Fruit fly (Drosophila melanogaster) whole organism, embryonic: ENCODE data around the gene wfs1.

Source experiments
- ATbp ChIP-seq: fragments of 200-800 bp; sonication (Bioruptor generic); optimal IDR thresholded peaks from 2 replicates; lab custom pipeline; 2017; ENCODE audit warnings: missing biosample characterization, mild to moderate bottlenecking, missing genetic modification characterization, missing genetic modification reagents
- Abd-B ChIP-seq: fragments of 200-800 bp; sonication (Bioruptor generic); optimal IDR thresholded peaks from 2 replicates; lab custom pipeline; 2018; ENCODE audit warnings: missing biosample characterization, mild to moderate bottlenecking, missing genetic modification characterization, moderate library complexity
- B-H1 ChIP-seq: fragments of 200-800 bp; sonication (Bioruptor generic); IDR thresholded peaks from 3 replicates; pipeline ENCODE4 v1.3.6; 2022; ENCODE audit warnings: missing biosample characterization, missing genetic modification characterization
- CG10654 ChIP-seq: fragments of 200-800 bp; sonication (Bioruptor generic); optimal IDR thresholded peaks from 2 replicates; lab custom pipeline; 2016; ENCODE audit warnings: missing biosample characterization, missing genetic modification characterization
- CG11696 ChIP-seq: fragments of 200-800 bp; sonication (Bioruptor generic); IDR thresholded peaks from 2 replicates; pipeline ENCODE4 v1.3.6; 2022; ENCODE audit warnings: missing biosample characterization, missing genetic modification characterization
- CG12219 ChIP-seq: fragments of 200-800 bp; sonication (Bioruptor generic); optimal IDR thresholded peaks from 3 replicates; lab custom pipeline; 2018; ENCODE audit warnings: missing biosample characterization, mild to moderate bottlenecking, missing genetic modification characterization
- CG13287 ChIP-seq: fragments of 200-800 bp; sonication (Bioruptor generic); IDR thresholded peaks from 2 replicates; pipeline ENCODE4 v1.3.6; 2022; ENCODE audit warnings: missing biosample characterization, missing genetic modification characterization; ENCODE audit not compliant: partially characterized antibody
- CG13624 ChIP-seq: fragments of 200-800 bp; sonication (Bioruptor generic); optimal IDR thresholded peaks from 2 replicates; lab custom pipeline; 2016; ENCODE audit warnings: missing biosample characterization, missing genetic modification characterization
- CG15011 ChIP-seq: fragments of 200-800 bp; sonication (Bioruptor generic); optimal IDR thresholded peaks from 3 replicates; lab custom pipeline; 2018; ENCODE audit warnings: missing biosample characterization, mild to moderate bottlenecking, missing genetic modification characterization
- CG17612 ChIP-seq: fragments of 200-800 bp; sonication (Bioruptor generic); IDR thresholded peaks from 2 replicates; pipeline ENCODE4 v1.3.6; 2022; ENCODE audit warnings: missing biosample characterization, missing genetic modification characterization
- CG2875 ChIP-seq: fragments of 200-800 bp; sonication (Bioruptor generic); optimal IDR thresholded peaks from 2 replicates; lab custom pipeline; 2017; ENCODE audit warnings: missing biosample characterization, mild to moderate bottlenecking, missing genetic modification characterization, missing genetic modification reagents
- CG3995 ChIP-seq: fragments of 200-800 bp; sonication (Bioruptor generic); optimal IDR thresholded peaks from 3 replicates; lab custom pipeline; 2016; ENCODE audit warnings: missing biosample characterization, missing genetic modification characterization
- CG6272 ChIP-seq: fragments of 200-800 bp; sonication (Bioruptor generic); IDR thresholded peaks from 2 replicates; pipeline ENCODE4 v1.3.6; 2022; ENCODE audit warnings: missing biosample characterization, missing genetic modification characterization
- CG7928 ChIP-seq: fragments of 200-800 bp; sonication (Bioruptor generic); optimal IDR thresholded peaks from 2 replicates; lab custom pipeline; 2017; ENCODE audit warnings: missing biosample characterization, mild to moderate bottlenecking, missing genetic modification characterization
- CG9876 ChIP-seq: fragments of 200-800 bp; sonication (Bioruptor generic); optimal IDR thresholded peaks from 2 replicates; lab custom pipeline; 2016; ENCODE audit warnings: missing biosample characterization, missing genetic modification characterization
- Dad ChIP-seq: fragments of 200-800 bp; sonication (Bioruptor generic); optimal IDR thresholded peaks from 3 replicates; lab custom pipeline; 2016; ENCODE audit warnings: missing biosample characterization, missing genetic modification characterization
- Deaf1 ChIP-seq: fragments of 200-800 bp; optimal IDR thresholded peaks from 3 replicates; lab custom pipeline; 2019; ENCODE audit warnings: missing biosample characterization, mild to moderate bottlenecking, missing genetic modification characterization, moderate library complexity
- Dll ChIP-seq: fragments of 200-800 bp; sonication (Bioruptor generic); IDR thresholded peaks from 4 replicates; pipeline ENCODE4 v1.3.6; 2022; ENCODE audit warnings: missing biosample characterization, missing genetic modification characterization; ENCODE audit not compliant: partially characterized antibody
- Fer1 ChIP-seq: fragments of 200-800 bp; sonication (Bioruptor generic); optimal IDR thresholded peaks from 2 replicates; lab custom pipeline; 2017; ENCODE audit warnings: missing biosample characterization, mild to moderate bottlenecking, missing genetic modification characterization
- Fer2 ChIP-seq: fragments of 200-800 bp; sonication (Bioruptor generic); optimal IDR thresholded peaks from 2 replicates; lab custom pipeline; 2018; ENCODE audit warnings: missing biosample characterization, mild to moderate bottlenecking, missing genetic modification characterization, moderate library complexity
- Gug ChIP-seq: fragments of 200-800 bp; sonication (Bioruptor generic); IDR thresholded peaks from 4 replicates; pipeline ENCODE4 v1.3.6; 2022; ENCODE audit warnings: missing biosample characterization, missing genetic modification characterization
- H2.0 ChIP-seq: fragments of 200-800 bp; sonication (Bioruptor generic); IDR thresholded peaks from 2 replicates; pipeline ENCODE4 v1.3.6; 2022; ENCODE audit warnings: missing biosample characterization, missing genetic modification characterization
- Hr39 ChIP-seq: fragments of >200 bp; optimal IDR thresholded peaks from 2 replicates; lab custom pipeline; 2017
- Med ChIP-seq: fragments of 200-800 bp; sonication (Bioruptor generic); peaks from one replicate; lab custom pipeline; 2016; ENCODE audit warnings: missing biosample characterization, missing genetic modification characterization, mild to moderate bottlenecking, inconsistent platforms, moderate library complexity
- NC2β ChIP-seq: fragments of 200-800 bp; sonication (Bioruptor generic); optimal IDR thresholded peaks from 2 replicates; lab custom pipeline; 2016; ENCODE audit warnings: missing biosample characterization, missing genetic modification characterization
- Nf-YB ChIP-seq: fragments of 200-800 bp; sonication (Bioruptor generic); optimal IDR thresholded peaks from 3 replicates; lab custom pipeline; 2019; ENCODE audit warnings: missing biosample characterization, mild to moderate bottlenecking, missing genetic modification characterization, moderate library complexity
- Nf-YC ChIP-seq: fragments of 200-800 bp; optimal IDR thresholded peaks from 3 replicates; lab custom pipeline; 2019; ENCODE audit warnings: missing biosample characterization, mild to moderate bottlenecking, missing genetic modification characterization, moderate library complexity
- Optix ChIP-seq: fragments of 200-800 bp; sonication (Bioruptor generic); IDR thresholded peaks from 3 replicates; pipeline ENCODE4 v1.3.6; 2022; ENCODE audit warnings: missing biosample characterization, missing genetic modification characterization
- Rfx ChIP-seq: fragments of 200-800 bp; sonication (Bioruptor generic); IDR thresholded peaks from 2 replicates; pipeline ENCODE4 v1.3.6; 2022; ENCODE audit warnings: missing biosample characterization, missing genetic modification characterization
- Spps ChIP-seq: fragments of 200-800 bp; sonication (Bioruptor generic); optimal IDR thresholded peaks from 2 replicates; lab custom pipeline; 2018; ENCODE audit warnings: missing biosample characterization, mild to moderate bottlenecking, missing genetic modification characterization
- Taf1 ChIP-seq: fragments of 200-800 bp; sonication (Bioruptor generic); IDR thresholded peaks from 2 replicates; pipeline ENCODE4 v1.3.6; 2022; ENCODE audit warnings: missing biosample characterization, missing genetic modification characterization
- YL-1 ChIP-seq: fragments of 200-800 bp; sonication (Bioruptor generic); optimal IDR thresholded peaks from 3 replicates; lab custom pipeline; 2017; ENCODE audit warnings: missing biosample characterization, mild to moderate bottlenecking, missing genetic modification characterization
- amos ChIP-seq: fragments of 200-800 bp; sonication (Bioruptor generic); IDR thresholded peaks from 2 replicates; pipeline ENCODE4 v1.3.6; 2022; ENCODE audit warnings: missing biosample characterization, missing genetic modification characterization; ENCODE audit not compliant: partially characterized antibody
- ap ChIP-seq: fragments of 200-800 bp; sonication (Bioruptor generic); IDR thresholded peaks from 2 replicates; pipeline ENCODE4 v1.3.6; 2022; ENCODE audit warnings: missing biosample characterization, missing genetic modification characterization
- ato ChIP-seq: fragments of 200-800 bp; sonication (Bioruptor generic); IDR thresholded peaks from 2 replicates; pipeline ENCODE4 v1.3.6; 2022; ENCODE audit warnings: missing biosample characterization, missing genetic modification characterization; ENCODE audit not compliant: partially characterized antibody
- bab2 ChIP-seq: fragments of 200-800 bp; sonication (Bioruptor generic); optimal IDR thresholded peaks from 2 replicates; lab custom pipeline; 2016; ENCODE audit warnings: missing biosample characterization, missing genetic modification characterization
- bowl ChIP-seq: fragments of 200-800 bp; sonication (Bioruptor generic); IDR thresholded peaks from 2 replicates; pipeline ENCODE4 v1.3.6; 2022; ENCODE audit warnings: missing biosample characterization, missing genetic modification characterization
- danr ChIP-seq: fragments of 200-800 bp; sonication (Bioruptor generic); IDR thresholded peaks from 2 replicates; pipeline ENCODE4 v1.3.6; 2022; ENCODE audit warnings: missing biosample characterization, missing genetic modification characterization
- fu2 ChIP-seq: fragments of 200-800 bp; sonication (Bioruptor generic); optimal IDR thresholded peaks from 2 replicates; lab custom pipeline; 2016; ENCODE audit warnings: missing biosample characterization, missing genetic modification characterization
- grau ChIP-seq: fragments of 200-800 bp; optimal IDR thresholded peaks from 3 replicates; lab custom pipeline; 2019; ENCODE audit warnings: missing biosample characterization, mild to moderate bottlenecking, missing genetic modification characterization, moderate library complexity
- gro ChIP-seq: fragments of 200-800 bp; sonication (Bioruptor generic); optimal IDR thresholded peaks from 2 replicates; lab custom pipeline; 2016; ENCODE audit warnings: missing biosample characterization, missing genetic modification characterization
- insv ChIP-seq, 2 experiments: fragments of 200-800 bp; sonication (Bioruptor generic); optimal IDR thresholded peaks; 3 replicates each; lab custom pipeline; 2016 to 2018; ENCODE audit warnings: missing biosample characterization in 2 of 2, missing genetic modification characterization in 2 of 2
- kay ChIP-seq: fragments of 200-800 bp; sonication (Bioruptor generic); optimal IDR thresholded peaks from 2 replicates; lab custom pipeline; 2016; ENCODE audit warnings: missing biosample characterization, missing genetic modification characterization
- nerfin-1 ChIP-seq: fragments of 200-800 bp; sonication (Bioruptor generic); optimal IDR thresholded peaks from 3 replicates; lab custom pipeline; 2019; ENCODE audit warnings: missing biosample characterization, mild to moderate bottlenecking, missing genetic modification characterization, moderate library complexity
- otp ChIP-seq: fragments of 200-800 bp; sonication (Bioruptor generic); IDR thresholded peaks from 3 replicates; pipeline ENCODE4, ENCODE4 v1.3.6; 2022; ENCODE audit warnings: missing biosample characterization, missing genetic modification characterization
- p53 ChIP-seq: fragments of 200-800 bp; sonication (Bioruptor generic); optimal IDR thresholded peaks from 2 replicates; lab custom pipeline; 2016; ENCODE audit warnings: missing biosample characterization, missing genetic modification characterization
- peb ChIP-seq: fragments of 200-800 bp; sonication (Bioruptor generic); IDR thresholded peaks from 2 replicates; pipeline ENCODE4 v1.3.6; 2022; ENCODE audit warnings: missing biosample characterization, missing genetic modification characterization
- rib ChIP-seq: fragments of 200-800 bp; sonication (Bioruptor generic); IDR thresholded peaks from 2 replicates; pipeline ENCODE4 v1.3.6; 2022; ENCODE audit warnings: missing biosample characterization, missing genetic modification characterization
- sisA ChIP-seq: fragments of 200-800 bp; sonication (Bioruptor generic); IDR thresholded peaks from 2 replicates; pipeline ENCODE4 v1.3.6; 2022; ENCODE audit warnings: missing biosample characterization, missing genetic modification characterization
- so ChIP-seq: fragments of 200-800 bp; sonication (Bioruptor generic); IDR thresholded peaks from 3 replicates; pipeline ENCODE4 v1.3.6; 2022; ENCODE audit warnings: missing biosample characterization, missing genetic modification characterization
- tio ChIP-seq: fragments of 200-800 bp; sonication (Bioruptor generic); optimal IDR thresholded peaks from 2 replicates; lab custom pipeline; 2017; ENCODE audit warnings: missing biosample characterization, missing genetic modification characterization, inconsistent platforms
- tx ChIP-seq: fragments of 200-800 bp; sonication (Bioruptor generic); optimal IDR thresholded peaks from 2 replicates; lab custom pipeline; 2016; ENCODE audit warnings: missing biosample characterization, missing genetic modification characterization

Gene wfs1

dm6 chr3R:22663115-22663514 is 27.1 kb downstream of the wfs1 start (continued):
- TF ChIP-seq bab2 (peak; percentile 46), CG6272 (no peak), Taf1 (GFP tag; lab: Robert Waterston, UW) (no peak), ATbp (peak; percentile 49), Nf-YB (GFP tag; lab: Kevin White, UChicago) (peak; percentile 33), nerfin-1 (peak; percentile 34), CG7928 (no peak), B-H1 (GFP tag; lab: Robert Waterston, UW) (peak; percentile 41; the same call in 2 of the 3 replicates), H2.0 (GFP tag; lab: Robert Waterston, UW) (peak; percentile 83), Abd-B (GFP tag; lab: Kevin White, UChicago) (peak; percentile 44), Hr39 (lab: Kevin White, UChicago) (no peak), CG13287 (no peak), CG13624 (GFP tag; lab: Kevin White, UChicago) (peak; percentile 26), grau (peak; percentile 72), CG15011 (GFP tag; lab: Kevin White, UChicago) (peak; percentile 14), CG12219 (GFP tag; lab: Kevin White, UChicago) (peak; percentile 57), tio (GFP tag; lab: Kevin White, UChicago) (peak; percentile 57), YL-1 (no peak), Dad (no peak), Fer2 (tag; lab: Kevin White, UChicago) (peak; percentile 32), Nf-YC (tag; lab: Kevin White, UChicago) (no peak), peb (GFP tag; lab: Robert Waterston, UW) (no peak), CG11696 (GFP tag; lab: Robert Waterston, UW) (0 out of 2 replicates have a peak, but pooled peaks have one; percentile 51), Gug (no peak), CG2875 (GFP tag; lab: Kevin White, UChicago) (peak; percentile 47), amos (GFP tag; lab: Robert Waterston, UW) (no peak), insv (GFP tag; optimal IDR thresholded peaks at IDR 0.05; lab: Kevin White, UChicago) (no peak), CG9876 (no peak), Fer1 (GFP tag; lab: Kevin White, UChicago) (peak; percentile 77), tx (GFP tag; lab: Kevin White, UChicago) (peak; percentile 27), Spps (no peak), rib (GFP tag; lab: Robert Waterston, UW) (no peak), danr (GFP tag; lab: Robert Waterston, UW) (no peak), fu2 (GFP tag; lab: Kevin White, UChicago) (peak; percentile 22), Optix (GFP tag; lab: Robert Waterston, UW) (peak; percentile 37; the same call in 1 of the 3 replicates), NC2β (GFP tag; lab: Kevin White, UChicago) (peak; percentile 66), Deaf1 (tag; lab: Kevin White, UChicago) (peak; percentile 35), sisA (GFP tag; lab: Robert Waterston, UW) (peak; percentile 56), ap (GFP tag; lab: Robert Waterston, UW) (peak; percentile 77), Rfx (GFP tag; lab: Robert Waterston, UW) (peak; percentile 59), Dll (no peak), p53 (GFP tag; lab: Kevin White, UChicago) (no peak), kay (GFP tag; lab: Kevin White, UChicago) (no peak), ato (GFP tag; lab: Robert Waterston, UW) (no peak), CG10654 (GFP tag; lab: Kevin White, UChicago) (peak; percentile 15), otp (peak; percentile 79), so (GFP tag; lab: Robert Waterston, UW) (peak; percentile 80), CG17612 (GFP tag; lab: Robert Waterston, UW) (no peak), bowl (GFP tag; lab: Robert Waterston, UW) (no peak), CG3995 (no peak), gro (GFP tag; lab: Kevin White, UChicago) (no peak), Med (GFP tag; lab: Kevin White, UChicago) (peak; percentile 89)
